Fruit fly (Drosophila melanogaster): ENCODE measurements around the gene Traf6.

DNA sequence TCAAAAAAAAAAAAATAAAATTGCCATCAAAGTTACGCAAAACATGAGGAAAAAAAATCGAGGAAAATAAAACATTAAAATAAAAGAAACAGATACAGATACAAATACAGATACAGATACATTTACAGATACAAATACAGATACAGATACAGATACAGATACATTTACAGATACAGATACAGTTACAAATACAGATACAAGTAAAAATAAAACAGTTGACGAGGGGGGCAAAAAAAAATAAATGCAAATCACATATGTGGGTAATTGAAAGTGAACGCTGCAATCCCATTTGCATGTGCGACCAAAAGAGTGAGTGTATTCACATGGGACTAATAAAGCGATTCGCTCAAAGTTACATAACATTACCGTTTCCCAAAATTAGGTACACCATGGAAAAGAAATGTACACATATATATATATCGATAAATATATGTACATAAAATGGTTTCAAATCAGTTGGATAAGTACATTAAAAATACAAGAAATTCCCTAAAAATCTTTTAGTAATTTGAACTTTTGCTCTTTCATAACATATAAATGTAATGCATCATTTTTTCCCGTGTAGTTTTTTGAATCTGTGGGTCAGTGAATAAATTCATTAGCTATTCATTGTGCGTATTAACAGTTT is 48.6 kb upstream of the Traf6 start:
- TF ChIP-seq acj6 (GFP tag; optimal IDR thresholded peaks at IDR 0.05) (no peak), Eip78C (GFP tag) (peak; percentile 55), CG6276 (GFP tag; optimal IDR thresholded peaks at IDR 0.05) (peak; percentile 48), ss (GFP tag; optimal IDR thresholded peaks at IDR 0.05) (no peak)
